Fruit fly (Drosophila melanogaster) whole organism, embryonic: Measurements from ENCODE around the gene cort.
A peak's percentile ranks its signal among the peaks of the same experiment; 100 is the strongest.

Experiments
- CG10209 ChIP-seq: fragments of 200-800 bp; sonication (Bioruptor generic); optimal IDR thresholded peaks from 3 replicates; lab custom pipeline; 2017; ENCODE audit warnings: missing biosample characterization, mild to moderate bottlenecking, missing genetic modification characterization, missing genetic modification reagents
- CG10959 ChIP-seq: fragments of 200-800 bp; sonication (Bioruptor generic); IDR thresholded peaks from 2 replicates; pipeline ENCODE4 v1.3.6; 2022; ENCODE audit warnings: missing biosample characterization, missing genetic modification characterization
- CG11456 ChIP-seq: fragments of 200-800 bp; sonication (Bioruptor generic); IDR thresholded peaks from 3 replicates; pipeline ENCODE4 v1.3.6; 2022; ENCODE audit warnings: missing biosample characterization, missing genetic modification characterization
- CG11696 ChIP-seq: fragments of 200-800 bp; sonication (Bioruptor generic); IDR thresholded peaks from 2 replicates; pipeline ENCODE4 v1.3.6; 2022; ENCODE audit warnings: missing biosample characterization, missing genetic modification characterization
- CG13775 ChIP-seq: fragments of 200-800 bp; sonication (Bioruptor generic); optimal IDR thresholded peaks from 3 replicates; lab custom pipeline; 2017; ENCODE audit warnings: missing biosample characterization, mild to moderate bottlenecking, missing genetic modification characterization
- CG14014 ChIP-seq: fragments of 200-800 bp; sonication (Bioruptor generic); IDR thresholded peaks from 2 replicates; pipeline ENCODE4 v1.3.6; 2022; ENCODE audit warnings: missing biosample characterization, missing genetic modification characterization
- CG15269 ChIP-seq: fragments of 200-800 bp; sonication (Bioruptor generic); optimal IDR thresholded peaks from 2 replicates; lab custom pipeline; 2018; ENCODE audit warnings: missing biosample characterization, mild to moderate bottlenecking, missing genetic modification characterization, moderate library complexity
- CG15601 ChIP-seq: fragments of 200-800 bp; sonication (Bioruptor generic); optimal IDR thresholded peaks from 3 replicates; lab custom pipeline; 2019; ENCODE audit warnings: missing biosample characterization, mild to moderate bottlenecking, missing genetic modification characterization, moderate library complexity
- CG1602 ChIP-seq: fragments of 200-800 bp; sonication (Bioruptor generic); optimal IDR thresholded peaks from 3 replicates; lab custom pipeline; 2016; ENCODE audit warnings: missing biosample characterization, missing genetic modification characterization
- CG1603 ChIP-seq: fragments of 200-800 bp; sonication (Bioruptor generic); optimal IDR thresholded peaks from 2 replicates; lab custom pipeline; 2019; ENCODE audit warnings: missing biosample characterization, mild to moderate bottlenecking, missing genetic modification characterization, moderate library complexity
- CG16813 ChIP-seq: fragments of 200-800 bp; sonication (Bioruptor generic); IDR thresholded peaks from 3 replicates; pipeline ENCODE4 v1.3.6; 2022; ENCODE audit warnings: missing biosample characterization, missing genetic modification characterization; ENCODE audit not compliant: partially characterized antibody
- CG18262 ChIP-seq: fragments of 200-800 bp; optimal IDR thresholded peaks from 3 replicates; lab custom pipeline; 2019; ENCODE audit warnings: missing biosample characterization, mild to moderate bottlenecking, missing genetic modification characterization, moderate library complexity
- CG32767 ChIP-seq: fragments of 200-800 bp; sonication (Bioruptor generic); IDR thresholded peaks from 2 replicates; pipeline ENCODE4 v1.3.6; 2022; ENCODE audit warnings: missing biosample characterization, missing genetic modification characterization
- CG4730 ChIP-seq: fragments of 200-800 bp; sonication (Bioruptor generic); IDR thresholded peaks from 2 replicates; pipeline ENCODE4 v1.3.6; 2022; ENCODE audit warnings: missing biosample characterization, missing genetic modification characterization
- CG6683 ChIP-seq: fragments of 200-800 bp; sonication (Bioruptor generic); optimal IDR thresholded peaks from 2 replicates; lab custom pipeline; 2017; ENCODE audit warnings: missing biosample characterization, mild to moderate bottlenecking, missing genetic modification characterization, missing genetic modification reagents
- CG6689 ChIP-seq: fragments of 200-800 bp; sonication (Bioruptor generic); IDR thresholded peaks from 2 replicates; pipeline ENCODE4 v1.3.6; 2022; ENCODE audit warnings: missing biosample characterization, missing genetic modification characterization
- CG7928 ChIP-seq: fragments of 200-800 bp; sonication (Bioruptor generic); optimal IDR thresholded peaks from 2 replicates; lab custom pipeline; 2017; ENCODE audit warnings: missing biosample characterization, mild to moderate bottlenecking, missing genetic modification characterization
- CG8089 ChIP-seq: fragments of 200-800 bp; sonication (Bioruptor generic); optimal IDR thresholded peaks from 3 replicates; lab custom pipeline; 2016; ENCODE audit warnings: missing biosample characterization, missing genetic modification characterization
- CG8765 ChIP-seq: fragments of 200-800 bp; sonication (Bioruptor generic); IDR thresholded peaks from 2 replicates; pipeline ENCODE4 v1.3.6; 2022; ENCODE audit warnings: missing biosample characterization, missing genetic modification characterization
- CG9797 ChIP-seq: fragments of 200-800 bp; sonication (Bioruptor generic); optimal IDR thresholded peaks from 3 replicates; lab custom pipeline; 2018; ENCODE audit warnings: missing biosample characterization, mild to moderate bottlenecking, missing genetic modification characterization
- CTCF ChIP-seq: fragments of 200-800 bp; sonication (Bioruptor generic); optimal IDR thresholded peaks from 2 replicates; lab custom pipeline; 2017; ENCODE audit warnings: missing biosample characterization, mild to moderate bottlenecking, missing genetic modification characterization, moderate library complexity
- D19B ChIP-seq: fragments of 200-800 bp; sonication (Bioruptor generic); optimal IDR thresholded peaks from 2 replicates; lab custom pipeline; 2017; ENCODE audit warnings: missing biosample characterization, mild to moderate bottlenecking, missing genetic modification characterization
- Doc2 ChIP-seq: fragments of 200-800 bp; sonication (Bioruptor generic); IDR thresholded peaks from 2 replicates; pipeline ENCODE4 v1.3.6; 2022; ENCODE audit warnings: missing biosample characterization, missing genetic modification characterization
- HLH4C ChIP-seq: fragments of 200-800 bp; sonication (Bioruptor generic); IDR thresholded peaks from 3 replicates; pipeline ENCODE4 v1.3.6; 2022; ENCODE audit warnings: missing biosample characterization, missing genetic modification characterization; ENCODE audit not compliant: partially characterized antibody
- Hmr ChIP-seq: fragments of 200-800 bp; sonication (Bioruptor generic); optimal IDR thresholded peaks from 3 replicates; lab custom pipeline; 2017; ENCODE audit warnings: mild to moderate bottlenecking, missing biosample characterization, missing genetic modification reagents, missing genetic modification characterization
- Hmx ChIP-seq: fragments of 200-800 bp; sonication (Bioruptor generic); optimal IDR thresholded peaks from 2 replicates; lab custom pipeline; 2016; ENCODE audit warnings: missing biosample characterization, missing genetic modification characterization
- MESR4 ChIP-seq: fragments of 200-800 bp; sonication (Bioruptor generic); optimal IDR thresholded peaks from 2 replicates; lab custom pipeline; 2018; ENCODE audit warnings: missing biosample characterization, mild to moderate bottlenecking, missing genetic modification characterization, moderate library complexity
- Med ChIP-seq: fragments of 200-800 bp; sonication (Bioruptor generic); peaks from one replicate; lab custom pipeline; 2016; ENCODE audit warnings: missing biosample characterization, missing genetic modification characterization, mild to moderate bottlenecking, inconsistent platforms, moderate library complexity
- Meics ChIP-seq: fragments of 200-800 bp; sonication (Bioruptor generic); optimal IDR thresholded peaks from 2 replicates; lab custom pipeline; 2017; ENCODE audit warnings: missing biosample characterization, mild to moderate bottlenecking, missing genetic modification characterization
- Poxn ChIP-seq: fragments of 200-800 bp; sonication (Bioruptor generic); IDR thresholded peaks from 2 replicates; pipeline ENCODE4 v1.3.6; 2022; ENCODE audit warnings: missing biosample characterization, missing genetic modification characterization
- Spps ChIP-seq: fragments of 200-800 bp; sonication (Bioruptor generic); optimal IDR thresholded peaks from 2 replicates; lab custom pipeline; 2018; ENCODE audit warnings: missing biosample characterization, mild to moderate bottlenecking, missing genetic modification characterization
- az2 ChIP-seq: fragments of 200-800 bp; sonication (Bioruptor generic); optimal IDR thresholded peaks from 3 replicates; lab custom pipeline; 2016; ENCODE audit warnings: missing biosample characterization, missing genetic modification characterization
- bbx ChIP-seq: fragments of 200-800 bp; sonication (Bioruptor generic); IDR thresholded peaks from 2 replicates; pipeline ENCODE4 v1.3.6; 2022; ENCODE audit warnings: missing biosample characterization, missing genetic modification characterization; ENCODE audit not compliant: partially characterized antibody
- bcd ChIP-seq: fragments of 200-800 bp; sonication (Bioruptor generic); optimal IDR thresholded peaks from 2 replicates; lab custom pipeline; 2017; ENCODE audit warnings: missing biosample characterization, mild to moderate bottlenecking, missing genetic modification characterization
- da ChIP-seq: fragments of 200-800 bp; sonication (Bioruptor generic); optimal IDR thresholded peaks from 2 replicates; lab custom pipeline; 2016; ENCODE audit warnings: missing biosample characterization, missing genetic modification characterization
- dysf ChIP-seq: fragments of 200-800 bp; sonication (Bioruptor generic); IDR thresholded peaks from 3 replicates; pipeline ENCODE4 v1.3.6; 2022; ENCODE audit warnings: missing biosample characterization, missing genetic modification characterization
- ems ChIP-seq: fragments of 200-800 bp; sonication (Bioruptor generic); optimal IDR thresholded peaks from 3 replicates; lab custom pipeline; 2016; ENCODE audit warnings: missing biosample characterization, missing genetic modification characterization
- gfzf ChIP-seq: fragments of 200-800 bp; sonication (Bioruptor generic); optimal IDR thresholded peaks from 2 replicates; lab custom pipeline; 2016; ENCODE audit warnings: missing biosample characterization, mild to moderate bottlenecking, missing genetic modification characterization, moderate library complexity
- h ChIP-seq: fragments of >200 bp; optimal IDR thresholded peaks from 2 replicates; lab custom pipeline; 2017
- hbn ChIP-seq: fragments of 200-800 bp; sonication (Bioruptor generic); IDR thresholded peaks from 2 replicates; pipeline ENCODE4 v1.3.6; 2022; ENCODE audit warnings: missing biosample characterization, missing genetic modification characterization; ENCODE audit not compliant: partially characterized antibody
- inv ChIP-seq: fragments of 200-800 bp; sonication (Bioruptor generic); IDR thresholded peaks from 2 replicates; pipeline ENCODE4 v1.3.6; 2022; ENCODE audit warnings: missing biosample characterization, missing genetic modification characterization; ENCODE audit not compliant: partially characterized antibody
- luna ChIP-seq: fragments of 200-800 bp; sonication (Bioruptor generic); optimal IDR thresholded peaks from 2 replicates; lab custom pipeline; 2016; ENCODE audit warnings: missing biosample characterization, missing genetic modification characterization
- ranshi ChIP-seq: fragments of 200-800 bp; sonication (Bioruptor generic); IDR thresholded peaks from 2 replicates; pipeline ENCODE4 v1.3.6; 2022; ENCODE audit warnings: missing biosample characterization, missing genetic modification characterization
- salm ChIP-seq: fragments of 200-800 bp; sonication (Bioruptor generic); optimal IDR thresholded peaks from 2 replicates; lab custom pipeline; 2018; ENCODE audit warnings: missing biosample characterization, mild to moderate bottlenecking, missing genetic modification characterization
- sisA ChIP-seq: fragments of 200-800 bp; sonication (Bioruptor generic); IDR thresholded peaks from 2 replicates; pipeline ENCODE4 v1.3.6; 2022; ENCODE audit warnings: missing biosample characterization, missing genetic modification characterization
- slp2 ChIP-seq: fragments of 200-800 bp; sonication (Bioruptor generic); optimal IDR thresholded peaks from 2 replicates; lab custom pipeline; 2016; ENCODE audit warnings: missing biosample characterization, missing genetic modification characterization
- tgo ChIP-seq: fragments of 200-800 bp; sonication (Bioruptor generic); IDR thresholded peaks from 3 replicates; pipeline ENCODE4 v1.3.6; 2022; ENCODE audit warnings: missing biosample characterization, missing genetic modification characterization
- tll ChIP-seq, 2 experiments: fragments of 200-800 bp in 1 of 2; fragments of >200 bp in 1 of 2; sonication (Bioruptor generic) in 1 of 2; optimal IDR thresholded peaks; 2 replicates each; lab custom pipeline; 2017 to 2019; ENCODE audit warnings: missing biosample characterization in 2 of 2, missing genetic modification characterization in 2 of 2, mild to moderate bottlenecking in 1 of 2, moderate library complexity in 1 of 2
- tx ChIP-seq: fragments of 200-800 bp; sonication (Bioruptor generic); optimal IDR thresholded peaks from 2 replicates; lab custom pipeline; 2016; ENCODE audit warnings: missing biosample characterization, missing genetic modification characterization
- usp ChIP-seq: fragments of >200 bp; optimal IDR thresholded peaks from 2 replicates; lab custom pipeline; 2017; ENCODE audit warnings: missing biosample characterization, missing genetic modification characterization

cort gene

dm6 chr2L:6673211-6674012 is 3.0 kb downstream of the cort start, which contains the start of gene Spn27A (continued):
- TF ChIP-seq luna (GFP tag; lab: Kevin White, UChicago) = peak; percentile 29
- TF ChIP-seq CG1602 (GFP tag; lab: Kevin White, UChicago) = peak; percentile 46
- peak; percentile 54 for TF ChIP-seq dysf (GFP tag; lab: Robert Waterston, UW)
- no peak for TF ChIP-seq tll (GFP tag; optimal IDR thresholded peaks at IDR 0.05; lab: Kevin White, UChicago)
- TF ChIP-seq gfzf = peak; percentile 57
- TF ChIP-seq sisA (GFP tag; lab: Robert Waterston, UW) = peak; percentile 28; the same call in 1 of the 2 replicates
- TF ChIP-seq CG8765 (GFP tag; lab: Robert Waterston, UW) = no peak
- peak; percentile 31 for TF ChIP-seq salm (tag; lab: Kevin White, UChicago)
- no peak for TF ChIP-seq CG6683 (GFP tag; lab: Kevin White, UChicago)
- no peak for TF ChIP-seq CG11696 (GFP tag; lab: Robert Waterston, UW)
- TF ChIP-seq CG9797 (GFP tag; lab: Kevin White, UChicago) = peak; percentile 63
- TF ChIP-seq HLH4C (GFP tag; lab: Robert Waterston, UW) = no peak
- peak; percentile 11 for TF ChIP-seq MESR4 (GFP tag; lab: Kevin White, UChicago)
- TF ChIP-seq ems (GFP tag; lab: Kevin White, UChicago) = peak; percentile 27
- no peak for TF ChIP-seq h (lab: Kevin White, UChicago)
- TF ChIP-seq Hmr (GFP tag; lab: Kevin White, UChicago) = no peak
- 0 out of 2 replicates have a peak, but pooled peaks have one; percentile 25 for TF ChIP-seq bbx (GFP tag; lab: Robert Waterston, UW)
- TF ChIP-seq CG4730 (GFP tag; lab: Robert Waterston, UW) = 0 out of 2 replicates have a peak, but pooled peaks have one; percentile 25
- no peak for TF ChIP-seq ranshi
- no peak for TF ChIP-seq da (GFP tag; lab: Kevin White, UChicago)
- peak; percentile 40 for TF ChIP-seq CG8089 (GFP tag; lab: Kevin White, UChicago)
- TF ChIP-seq CG32767 (GFP tag; lab: Robert Waterston, UW) = peak; percentile 20; the same call in 1 of the 2 replicates
- peak; percentile 31 for TF ChIP-seq CTCF (GFP tag; lab: Kevin White, UChicago)
- TF ChIP-seq usp = no peak
- peak; percentile 56 for TF ChIP-seq CG10209
- no peak for TF ChIP-seq Doc2 (GFP tag; lab: Robert Waterston, UW)
- TF ChIP-seq CG10959 = no peak
- TF ChIP-seq Spps = peak; percentile 36
- TF ChIP-seq hbn (GFP tag; lab: Robert Waterston, UW) = peak; percentile 26
- TF ChIP-seq Meics (GFP tag; lab: Kevin White, UChicago) = no peak
- TF ChIP-seq Hmx (GFP tag; lab: Kevin White, UChicago) = no peak
- TF ChIP-seq tx (GFP tag; lab: Kevin White, UChicago) = peak; percentile 51
- no peak for TF ChIP-seq inv
- peak; percentile 62 for TF ChIP-seq CG15601 (tag; lab: Kevin White, UChicago)
- TF ChIP-seq Poxn (GFP tag; lab: Robert Waterston, UW) = no peak
- peak; percentile 68 for TF ChIP-seq CG1603
- peak; percentile 32; the same call in 1 of the 3 replicates for TF ChIP-seq tgo (GFP tag; lab: Robert Waterston, UW)
- peak; percentile 56 for TF ChIP-seq CG13775 (GFP tag; lab: Kevin White, UChicago)
- peak; percentile 53 for TF ChIP-seq slp2 (GFP tag; lab: Kevin White, UChicago)
- TF ChIP-seq Med (GFP tag; lab: Kevin White, UChicago) = peak; percentile 95
- TF ChIP-seq CG18262 (tag; lab: Kevin White, UChicago) = peak; percentile 71
- 0 out of 2 replicates have a peak, but pooled peaks have one; percentile 13 for TF ChIP-seq CG14014 (GFP tag; lab: Robert Waterston, UW)
- TF ChIP-seq CG7928 (GFP tag; lab: Kevin White, UChicago) = peak; percentile 24
- peak; percentile 79 for TF ChIP-seq CG15269 (tag; lab: Kevin White, UChicago)
- no peak for TF ChIP-seq CG11456 (GFP tag; lab: Robert Waterston, UW)
- peak; percentile 40 for TF ChIP-seq D19B
- no peak for TF ChIP-seq bcd
- 0 out of 2 replicates have a peak, but pooled peaks have one; percentile 10 for TF ChIP-seq CG6689 (GFP tag; lab: Robert Waterston, UW)
- TF ChIP-seq CG16813 (GFP tag; lab: Robert Waterston, UW) = no peak
- TF ChIP-seq az2 (GFP tag; lab: Kevin White, UChicago) = peak; percentile 70
